Worm (Caenorhabditis elegans) whole organism, L3 larva: ENCODE data around the gene F17C11.13.

Experiments used
- ama-1 ChIP-seq: fragments of 150-350 bp; optimal IDR thresholded peaks from 2 replicates; lab custom pipeline; 2018
- ceh-16 ChIP-seq: sonication (generic microtip); optimal IDR thresholded peaks from 2 replicates; lab custom pipeline; 2017; ENCODE audit warnings: missing biosample characterization, missing genetic modification characterization
- ceh-28 ChIP-seq: fragments of 150-350 bp; optimal IDR thresholded peaks from 2 replicates; lab custom pipeline; 2014; ENCODE audit warnings: missing biosample characterization, missing genetic modification reagents, missing genetic modification characterization
- ceh-82 ChIP-seq: fragments of 150-350 bp; optimal IDR thresholded peaks from 2 replicates; lab custom pipeline; 2014; ENCODE audit warnings: missing biosample characterization, missing genetic modification characterization
- daf-12 ChIP-seq: fragments of 150-350 bp; optimal IDR thresholded peaks from 2 replicates; lab custom pipeline; 2014; ENCODE audit warnings: missing biosample characterization, missing genetic modification reagents, missing genetic modification characterization
- egl-27 ChIP-seq: sonication (generic microtip); optimal IDR thresholded peaks from 4 replicates; lab custom pipeline; 2017; ENCODE audit warnings: missing biosample characterization, missing genetic modification reagents, missing genetic modification characterization
- elt-2 ChIP-seq: sonication (generic microtip); optimal IDR thresholded peaks from 2 replicates; lab custom pipeline; 2016; ENCODE audit warnings: missing genetic modification reagents, mild to moderate bottlenecking, missing genetic modification characterization, missing compliant biosample characterization
- eor-1 ChIP-seq, 2 experiments: fragments of 150-350 bp; optimal IDR thresholded peaks; 2 replicates each; lab custom pipeline; 2014 to 2018; ENCODE audit warnings: missing biosample characterization in 2 of 2, missing genetic modification characterization in 2 of 2
- fkh-2 ChIP-seq: fragments of 150-350 bp; optimal IDR thresholded peaks from 2 replicates; lab custom pipeline; 2014; ENCODE audit warnings: missing biosample characterization, missing genetic modification reagents, missing genetic modification characterization
- hmg-11 ChIP-seq: sonication (generic microtip); optimal IDR thresholded peaks from 2 replicates; lab custom pipeline; 2016; ENCODE audit warnings: missing genetic modification characterization, missing compliant biosample characterization
- jun-1 ChIP-seq: fragments of 150-350 bp; optimal IDR thresholded peaks from 2 replicates; lab custom pipeline; 2014; ENCODE audit warnings: missing biosample characterization, missing genetic modification reagents, missing genetic modification characterization
- lsy-12 ChIP-seq: sonication (generic microtip); optimal IDR thresholded peaks from 2 replicates; lab custom pipeline; 2016; ENCODE audit warnings: mild to moderate bottlenecking, missing genetic modification characterization, missing compliant biosample characterization
- nhr-11 ChIP-seq: fragments of 150-350 bp; optimal IDR thresholded peaks from 2 replicates; lab custom pipeline; 2014; ENCODE audit warnings: missing biosample characterization, missing genetic modification characterization
- nhr-12 ChIP-seq: fragments of 150-350 bp; optimal IDR thresholded peaks from 2 replicates; lab custom pipeline; 2014; ENCODE audit warnings: missing biosample characterization, missing genetic modification characterization
- nhr-23 ChIP-seq: fragments of 150-350 bp; optimal IDR thresholded peaks from 2 replicates; lab custom pipeline; 2014; ENCODE audit warnings: missing biosample characterization, missing genetic modification reagents, missing genetic modification characterization
- nhr-25 ChIP-seq: sonication (generic microtip); optimal IDR thresholded peaks from 2 replicates; lab custom pipeline; 2017; ENCODE audit warnings: missing biosample characterization, missing genetic modification characterization
- nhr-28 ChIP-seq: fragments of 150-350 bp; optimal IDR thresholded peaks from 2 replicates; lab custom pipeline; 2014; ENCODE audit warnings: missing biosample characterization, missing genetic modification characterization
- nhr-43 ChIP-seq: sonication (generic microtip); optimal IDR thresholded peaks from 2 replicates; lab custom pipeline; 2016; ENCODE audit warnings: mild to moderate bottlenecking, missing genetic modification characterization, missing compliant biosample characterization; ENCODE audit not compliant: poor library complexity, severe bottlenecking
- nhr-67 ChIP-seq: fragments of 150-350 bp; optimal IDR thresholded peaks from 2 replicates; lab custom pipeline; 2014; ENCODE audit warnings: missing biosample characterization, missing genetic modification characterization
- nhr-77 ChIP-seq: fragments of 150-350 bp; optimal IDR thresholded peaks from 2 replicates; lab custom pipeline; 2014; ENCODE audit warnings: missing biosample characterization, missing genetic modification characterization
- pqm-1 ChIP-seq: fragments of 150-350 bp; optimal IDR thresholded peaks from 2 replicates; lab custom pipeline; 2017; ENCODE audit warnings: missing biosample characterization, missing genetic modification characterization, inconsistent platforms
- sea-2 ChIP-seq: fragments of 150-350 bp; sonication (generic microtip); optimal IDR thresholded peaks from 4 replicates; lab custom pipeline; 2014; ENCODE audit warnings: missing biosample characterization, missing genetic modification reagents, missing genetic modification characterization
- snpc-4 ChIP-seq: fragments of 150-350 bp; optimal IDR thresholded peaks from 2 replicates; lab custom pipeline; 2014; ENCODE audit warnings: missing biosample characterization, missing genetic modification characterization
- unc-39 ChIP-seq: sonication (generic microtip); optimal IDR thresholded peaks from 4 replicates; lab custom pipeline; 2017; ENCODE audit warnings: missing biosample characterization, missing genetic modification characterization
- zag-1 ChIP-seq: fragments of 150-350 bp; optimal IDR thresholded peaks from 2 replicates; lab custom pipeline; 2014; ENCODE audit warnings: missing biosample characterization, missing genetic modification characterization

Gene F17C11.13

DNA sequence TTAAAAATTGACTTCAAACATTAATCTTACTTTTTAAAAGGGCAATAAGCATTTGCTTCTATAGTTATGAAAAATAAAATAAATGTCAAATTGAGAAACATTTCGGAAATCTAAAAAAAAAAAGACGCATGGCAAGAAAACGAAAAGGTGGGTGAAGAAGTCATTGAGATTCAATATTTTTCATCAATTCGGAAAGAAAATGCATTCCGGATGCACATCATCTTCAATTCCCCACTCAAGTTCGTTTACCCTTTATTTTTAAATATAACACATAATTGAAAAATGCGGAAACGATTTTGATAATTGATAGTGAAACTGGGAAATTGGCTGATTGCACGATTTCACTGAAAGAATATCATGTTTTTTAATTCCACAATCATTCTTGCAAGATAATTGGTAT lies 46.7 kb downstream of the F17C11.13 start, which contains the start of gene F53B7.4:
F53B7.4 (minus strand) TSS at position 101 of the 400 bp plus-strand sequence.
- TF ChIP-seq jun-1 (tag; lab: Kevin White, UChicago): no peak
- no peak for TF ChIP-seq nhr-28 (tag; lab: Kevin White, UChicago)
- no peak for TF ChIP-seq ceh-28 (tag; lab: Kevin White, UChicago)
- TF ChIP-seq fkh-2: no peak
- TF ChIP-seq nhr-77 (tag; lab: Kevin White, UChicago): no peak
- TF ChIP-seq nhr-67 (tag; lab: Kevin White, UChicago): no peak
- TF ChIP-seq hmg-11: no peak
- TF ChIP-seq daf-12 (tag; lab: Kevin White, UChicago): no peak
- no peak for TF ChIP-seq sea-2 (GFP tag; lab: Kevin White, UChicago)
- TF ChIP-seq ceh-82: no peak

DNA sequence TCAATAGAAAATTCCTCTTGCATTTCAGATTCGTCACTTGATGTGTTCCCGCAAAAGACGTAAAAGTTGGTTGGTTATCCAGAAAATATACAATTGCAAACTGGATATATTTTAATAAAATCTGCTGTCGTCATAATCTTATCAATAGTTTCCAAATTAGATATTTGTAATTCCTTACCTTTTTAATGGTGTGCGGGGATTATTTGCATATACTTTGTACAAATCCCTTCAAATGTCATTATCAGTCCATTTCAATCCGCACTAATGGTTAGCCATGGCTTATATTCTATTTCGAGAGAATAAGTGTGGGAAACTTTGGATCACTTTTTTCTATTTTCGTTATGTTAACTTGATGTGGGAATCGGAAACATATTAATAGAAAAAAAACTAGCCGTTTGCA lies 48.4 kb downstream of the F17C11.13 start:
- TF ChIP-seq nhr-25 (tag; lab: Kevin White, UChicago): no peak
- TF ChIP-seq ama-1 (lab: Kevin White, UChicago): no peak
- TF ChIP-seq eor-1 (tag; optimal IDR thresholded peaks at IDR 0.05; lab: Kevin White, UChicago): no peak
- no peak for TF ChIP-seq pqm-1 (tag; lab: Kevin White, UChicago)
- no peak for TF ChIP-seq daf-12 (tag; lab: Kevin White, UChicago)
- TF ChIP-seq nhr-12 (tag; lab: Kevin White, UChicago): no peak
- TF ChIP-seq nhr-43 (tag; lab: Kevin White, UChicago): no peak
- TF ChIP-seq unc-39 (tag; lab: Kevin White, UChicago): no peak
- no peak for TF ChIP-seq snpc-4 (tag; lab: Kevin White, UChicago)
- TF ChIP-seq ceh-16 (tag; lab: Kevin White, UChicago): no peak
- TF ChIP-seq elt-2: no peak
- TF ChIP-seq lsy-12 (tag; lab: Kevin White, UChicago): no peak
- TF ChIP-seq nhr-11: no peak
- TF ChIP-seq egl-27 (tag; lab: Kevin White, UChicago): no peak
- TF ChIP-seq nhr-23 (tag; lab: Kevin White, UChicago): no peak
- TF ChIP-seq zag-1 (tag; lab: Kevin White, UChicago): no peak
- TF ChIP-seq, all 47 proteins: peak for 0
